Worm (Caenorhabditis elegans) whole organism, L3 larva: ENCODE measurements around the gene rnf-121.

Experiments
- ZK546.5 ChIP-seq: sonication (generic microtip); optimal IDR thresholded peaks from 2 replicates; lab custom pipeline; 2017; ENCODE audit warnings: missing biosample characterization, missing genetic modification characterization
- ama-1 ChIP-seq: fragments of 150-350 bp; optimal IDR thresholded peaks from 2 replicates; lab custom pipeline; 2018
- ceh-16 ChIP-seq: sonication (generic microtip); optimal IDR thresholded peaks from 2 replicates; lab custom pipeline; 2017; ENCODE audit warnings: missing biosample characterization, missing genetic modification characterization
- ceh-28 ChIP-seq: fragments of 150-350 bp; optimal IDR thresholded peaks from 2 replicates; lab custom pipeline; 2014; ENCODE audit warnings: missing biosample characterization, missing genetic modification reagents, missing genetic modification characterization
- daf-12 ChIP-seq: fragments of 150-350 bp; optimal IDR thresholded peaks from 2 replicates; lab custom pipeline; 2014; ENCODE audit warnings: missing biosample characterization, missing genetic modification reagents, missing genetic modification characterization
- egl-27 ChIP-seq: sonication (generic microtip); optimal IDR thresholded peaks from 4 replicates; lab custom pipeline; 2017; ENCODE audit warnings: missing biosample characterization, missing genetic modification reagents, missing genetic modification characterization
- elt-1 ChIP-seq: fragments of 150-350 bp; optimal IDR thresholded peaks from 2 replicates; lab custom pipeline; 2014; ENCODE audit warnings: missing biosample characterization, missing genetic modification characterization
- elt-2 ChIP-seq: sonication (generic microtip); optimal IDR thresholded peaks from 2 replicates; lab custom pipeline; 2016; ENCODE audit warnings: missing genetic modification reagents, mild to moderate bottlenecking, missing genetic modification characterization, missing compliant biosample characterization
- eor-1 ChIP-seq, 2 experiments: fragments of 150-350 bp; optimal IDR thresholded peaks; 2 replicates each; lab custom pipeline; 2014 to 2018; ENCODE audit warnings: missing biosample characterization in 2 of 2, missing genetic modification characterization in 2 of 2
- fkh-2 ChIP-seq: fragments of 150-350 bp; optimal IDR thresholded peaks from 2 replicates; lab custom pipeline; 2014; ENCODE audit warnings: missing biosample characterization, missing genetic modification reagents, missing genetic modification characterization
- fos-1 ChIP-seq: fragments of 150-350 bp; optimal IDR thresholded peaks from 2 replicates; lab custom pipeline; 2014; ENCODE audit warnings: missing biosample characterization, missing genetic modification characterization
- hmg-11 ChIP-seq: sonication (generic microtip); optimal IDR thresholded peaks from 2 replicates; lab custom pipeline; 2016; ENCODE audit warnings: missing genetic modification characterization, missing compliant biosample characterization
- jun-1 ChIP-seq: fragments of 150-350 bp; optimal IDR thresholded peaks from 2 replicates; lab custom pipeline; 2014; ENCODE audit warnings: missing biosample characterization, missing genetic modification reagents, missing genetic modification characterization
- lsy-12 ChIP-seq: sonication (generic microtip); optimal IDR thresholded peaks from 2 replicates; lab custom pipeline; 2016; ENCODE audit warnings: mild to moderate bottlenecking, missing genetic modification characterization, missing compliant biosample characterization
- mml-1 ChIP-seq: fragments of 150-350 bp; sonication (generic microtip); optimal IDR thresholded peaks from 3 replicates; lab custom pipeline; 2014; ENCODE audit warnings: missing biosample characterization, missing genetic modification characterization
- nfya-1 ChIP-seq: sonication (generic microtip); optimal IDR thresholded peaks from 2 replicates; lab custom pipeline; 2017; ENCODE audit warnings: missing genetic modification characterization, mild to moderate bottlenecking, missing compliant biosample characterization, antibody characterized with exemption, moderate library complexity; ENCODE audit not compliant: insufficient read depth
- nhr-11 ChIP-seq: fragments of 150-350 bp; optimal IDR thresholded peaks from 2 replicates; lab custom pipeline; 2014; ENCODE audit warnings: missing biosample characterization, missing genetic modification characterization
- nhr-25 ChIP-seq: sonication (generic microtip); optimal IDR thresholded peaks from 2 replicates; lab custom pipeline; 2017; ENCODE audit warnings: missing biosample characterization, missing genetic modification characterization
- nhr-28 ChIP-seq: fragments of 150-350 bp; optimal IDR thresholded peaks from 2 replicates; lab custom pipeline; 2014; ENCODE audit warnings: missing biosample characterization, missing genetic modification characterization
- nhr-43 ChIP-seq: sonication (generic microtip); optimal IDR thresholded peaks from 2 replicates; lab custom pipeline; 2016; ENCODE audit warnings: mild to moderate bottlenecking, missing genetic modification characterization, missing compliant biosample characterization; ENCODE audit not compliant: poor library complexity, severe bottlenecking
- nhr-67 ChIP-seq: fragments of 150-350 bp; optimal IDR thresholded peaks from 2 replicates; lab custom pipeline; 2014; ENCODE audit warnings: missing biosample characterization, missing genetic modification characterization
- nhr-76 ChIP-seq: fragments of 150-350 bp; sonication (generic microtip); optimal IDR thresholded peaks from 5 replicates; lab custom pipeline; 2014; ENCODE audit warnings: missing biosample characterization, missing genetic modification characterization
- nhr-77 ChIP-seq: fragments of 150-350 bp; optimal IDR thresholded peaks from 2 replicates; lab custom pipeline; 2014; ENCODE audit warnings: missing biosample characterization, missing genetic modification characterization
- pqm-1 ChIP-seq: fragments of 150-350 bp; optimal IDR thresholded peaks from 2 replicates; lab custom pipeline; 2017; ENCODE audit warnings: missing biosample characterization, missing genetic modification characterization, inconsistent platforms
- sea-2 ChIP-seq: fragments of 150-350 bp; sonication (generic microtip); optimal IDR thresholded peaks from 4 replicates; lab custom pipeline; 2014; ENCODE audit warnings: missing biosample characterization, missing genetic modification reagents, missing genetic modification characterization
- skn-1 ChIP-seq: fragments of 150-350 bp; optimal IDR thresholded peaks from 2 replicates; lab custom pipeline; 2014; ENCODE audit warnings: missing biosample characterization, missing genetic modification characterization
- snpc-4 ChIP-seq: fragments of 150-350 bp; optimal IDR thresholded peaks from 2 replicates; lab custom pipeline; 2014; ENCODE audit warnings: missing biosample characterization, missing genetic modification characterization
- tbx-2 ChIP-seq: sonication (generic microtip); optimal IDR thresholded peaks from 2 replicates; lab custom pipeline; 2016; ENCODE audit warnings: mild to moderate bottlenecking, missing genetic modification characterization, missing compliant biosample characterization
- unc-39 ChIP-seq: sonication (generic microtip); optimal IDR thresholded peaks from 4 replicates; lab custom pipeline; 2017; ENCODE audit warnings: missing biosample characterization, missing genetic modification characterization
- zag-1 ChIP-seq: fragments of 150-350 bp; optimal IDR thresholded peaks from 2 replicates; lab custom pipeline; 2014; ENCODE audit warnings: missing biosample characterization, missing genetic modification characterization
- ztf-11 ChIP-seq: fragments of 150-350 bp; optimal IDR thresholded peaks from 2 replicates; lab custom pipeline; 2014; ENCODE audit warnings: missing biosample characterization, missing genetic modification characterization
- ztf-4 ChIP-seq: fragments of 150-350 bp; optimal IDR thresholded peaks from 2 replicates; lab custom pipeline; 2014; ENCODE audit warnings: missing biosample characterization, missing genetic modification characterization

rnf-121 gene

ce11 chrIII:4172210-4172609 lies 1.5 kb upstream of the rnf-121 start:
- TF ChIP-seq nhr-11 (no peak), mml-1 (no peak), ceh-16 (no peak), unc-39 (tag; lab: Kevin White, UChicago) (no peak), ztf-11 (tag; lab: Kevin White, UChicago) (no peak), snpc-4 (no peak), ZK546.5 (no peak), nfya-1 (tag; lab: Kevin White, UChicago) (no peak), hmg-11 (tag; lab: Kevin White, UChicago) (no peak), nhr-67 (no peak), nhr-76 (tag; lab: Kevin White, UChicago) (no peak), ceh-28 (tag; lab: Kevin White, UChicago) (no peak), pqm-1 (tag; lab: Kevin White, UChicago) (no peak)
- TF ChIP-seq, all 47 proteins: peak for 0

- TF ChIP-seq elt-2 (no peak), ceh-16 (no peak), daf-12 (tag; lab: Kevin White, UChicago) (no peak), zag-1 (tag; lab: Kevin White, UChicago) (no peak), eor-1 (tag; optimal IDR thresholded peaks at IDR 0.05; lab: Kevin White, UChicago) (no peak), elt-1 (no peak), nhr-43 (tag; lab: Kevin White, UChicago) (no peak), jun-1 (tag; lab: Kevin White, UChicago) (no peak)
Measured at ce11 chrIII:4168665-4169064, 2.1 kb downstream of the rnf-121 start, which contains the start of gene ccdc-55. ccdc-55 (minus strand) TSS chrIII:4168765.

- TF ChIP-seq hmg-11 (tag; lab: Kevin White, UChicago) (no peak), nhr-67 (no peak), fkh-2 (tag; lab: Kevin White, UChicago) (no peak), zag-1 (tag; lab: Kevin White, UChicago) (no peak), nhr-43 (tag; lab: Kevin White, UChicago) (no peak), ceh-28 (tag; lab: Kevin White, UChicago) (no peak), snpc-4 (no peak), ztf-4 (tag; lab: Kevin White, UChicago) (no peak), mml-1 (no peak), nhr-77 (tag; lab: Kevin White, UChicago) (no peak)
Measured at ce11 chrIII:4166745-4167144, 4.0 kb downstream of the rnf-121 start, which contains the start of gene rnf-5. rnf-5 (minus strand) TSS chrIII:4166845.

ce11 chrIII:4164071-4164470 lies 6.7 kb downstream of the rnf-121 start, which contains the start of gene C16C10.8:
C16C10.8 (minus strand) TSS chrIII:4164171.
- no peak for TF ChIP-seq skn-1 (tag; lab: Kevin White, UChicago)
- TF ChIP-seq nhr-28 (tag; lab: Kevin White, UChicago) = no peak
- no peak for TF ChIP-seq sea-2 (GFP tag; lab: Kevin White, UChicago)
- TF ChIP-seq fos-1 = no peak
- TF ChIP-seq nhr-25 = no peak
- no peak for TF ChIP-seq jun-1 (tag; lab: Kevin White, UChicago)
- no peak for TF ChIP-seq nfya-1 (tag; lab: Kevin White, UChicago)
- TF ChIP-seq nhr-11 = no peak
- no peak for TF ChIP-seq ama-1 (lab: Kevin White, UChicago)
- no peak for TF ChIP-seq nhr-43 (tag; lab: Kevin White, UChicago)
- no peak for TF ChIP-seq unc-39 (tag; lab: Kevin White, UChicago)

- TF ChIP-seq skn-1 (tag; lab: Kevin White, UChicago) (no peak), ztf-4 (tag; lab: Kevin White, UChicago) (no peak), lsy-12 (tag; lab: Kevin White, UChicago) (no peak)
- TF ChIP-seq, all 47 proteins: peak for 0
Measured at ce11 chrIII:4160937-4161336, 9.8 kb downstream of the rnf-121 start, which contains the start of gene C01G12.16. C01G12.16 (plus strand) TSS chrIII:4161237.

ce11 chrIII:4157298-4157697 lies 13.5 kb downstream of the rnf-121 start, which contains the start of gene C16C10.9:
C16C10.9 (minus strand) TSS chrIII:4157398.
- TF ChIP-seq ceh-28 (tag; lab: Kevin White, UChicago) (no peak), elt-1 (no peak), egl-27 (tag; lab: Kevin White, UChicago) (no peak), mml-1 (no peak), ztf-11 (tag; lab: Kevin White, UChicago) (no peak), tbx-2 (no peak)
- TF ChIP-seq, all 47 proteins: peak for 0
